Fruit fly (Drosophila melanogaster) whole organism, embryonic: ENCODE data around the gene CG5196.
A peak's percentile ranks its signal among the peaks of the same experiment; 100 is the strongest.

ENCODE experiments used
- Abd-B ChIP-seq: fragments of 200-800 bp; sonication (Bioruptor generic); optimal IDR thresholded peaks from 2 replicates; lab custom pipeline; 2018; ENCODE audit warnings: missing biosample characterization, mild to moderate bottlenecking, missing genetic modification characterization, moderate library complexity
- CG10267 ChIP-seq: fragments of 200-800 bp; sonication (Bioruptor generic); optimal IDR thresholded peaks from 2 replicates; lab custom pipeline; 2018; ENCODE audit warnings: missing biosample characterization, mild to moderate bottlenecking, missing genetic modification characterization, moderate library complexity
- CG10565 ChIP-seq: fragments of 200-800 bp; sonication (Bioruptor generic); optimal IDR thresholded peaks from 3 replicates; lab custom pipeline; 2016; ENCODE audit warnings: missing biosample characterization, mild to moderate bottlenecking, missing genetic modification characterization
- CG10979 ChIP-seq: fragments of 200-800 bp; sonication (Bioruptor generic); optimal IDR thresholded peaks from 2 replicates; lab custom pipeline; 2018; ENCODE audit warnings: missing biosample characterization, mild to moderate bottlenecking, missing genetic modification characterization, moderate library complexity
- CG12071 ChIP-seq: fragments of 200-800 bp; sonication (Bioruptor generic); optimal IDR thresholded peaks from 3 replicates; lab custom pipeline; 2018; ENCODE audit warnings: missing biosample characterization, mild to moderate bottlenecking, missing genetic modification characterization
- CG12769 ChIP-seq: fragments of 200-800 bp; sonication (Bioruptor generic); optimal IDR thresholded peaks from 2 replicates; lab custom pipeline; 2019; ENCODE audit warnings: missing biosample characterization, mild to moderate bottlenecking, missing genetic modification characterization, moderate library complexity
- CG13775 ChIP-seq: fragments of 200-800 bp; sonication (Bioruptor generic); optimal IDR thresholded peaks from 3 replicates; lab custom pipeline; 2017; ENCODE audit warnings: missing biosample characterization, mild to moderate bottlenecking, missing genetic modification characterization
- CG15269 ChIP-seq: fragments of 200-800 bp; sonication (Bioruptor generic); optimal IDR thresholded peaks from 2 replicates; lab custom pipeline; 2018; ENCODE audit warnings: missing biosample characterization, mild to moderate bottlenecking, missing genetic modification characterization, moderate library complexity
- CG17612 ChIP-seq: fragments of 200-800 bp; sonication (Bioruptor generic); IDR thresholded peaks from 2 replicates; pipeline ENCODE4 v1.3.6; 2022; ENCODE audit warnings: missing biosample characterization, missing genetic modification characterization
- CG17829 ChIP-seq: fragments of 200-800 bp; optimal IDR thresholded peaks from 2 replicates; lab custom pipeline; 2019; ENCODE audit warnings: missing biosample characterization, mild to moderate bottlenecking, missing genetic modification characterization, moderate library complexity
- CG1792 ChIP-seq: fragments of 200-800 bp; sonication (Bioruptor generic); optimal IDR thresholded peaks from 2 replicates; lab custom pipeline; 2016; ENCODE audit warnings: missing biosample characterization, missing genetic modification characterization
- CG1832 ChIP-seq: fragments of 200-800 bp; sonication (Bioruptor generic); optimal IDR thresholded peaks from 2 replicates; lab custom pipeline; 2017; ENCODE audit warnings: missing biosample characterization, mild to moderate bottlenecking, missing genetic modification characterization, inconsistent platforms
- CG2202 ChIP-seq: fragments of 200-800 bp; sonication (Bioruptor generic); optimal IDR thresholded peaks from 2 replicates; lab custom pipeline; 2018; ENCODE audit warnings: missing biosample characterization, mild to moderate bottlenecking, missing genetic modification characterization
- CG31388 ChIP-seq: fragments of 200-800 bp; sonication (Bioruptor generic); optimal IDR thresholded peaks from 2 replicates; lab custom pipeline; 2016; ENCODE audit warnings: missing biosample characterization, missing genetic modification characterization
- CG5245 ChIP-seq: fragments of 200-800 bp; sonication (Bioruptor generic); optimal IDR thresholded peaks from 3 replicates; lab custom pipeline; 2016; ENCODE audit warnings: missing biosample characterization, missing genetic modification characterization
- CG5953 ChIP-seq: fragments of 200-800 bp; sonication (Bioruptor generic); IDR thresholded peaks from 2 replicates; pipeline ENCODE4 v1.3.6; 2022; ENCODE audit warnings: missing biosample characterization, missing genetic modification characterization
- CG6175 ChIP-seq: fragments of 200-800 bp; sonication (Bioruptor generic); IDR thresholded peaks from 3 replicates; pipeline ENCODE4 v1.3.6; 2022; ENCODE audit warnings: missing biosample characterization, missing genetic modification characterization
- CG6791 ChIP-seq: fragments of 200-800 bp; sonication (Bioruptor generic); IDR thresholded peaks from 3 replicates; pipeline ENCODE4 v1.3.6; 2022; ENCODE audit warnings: missing biosample characterization, missing genetic modification characterization; ENCODE audit not compliant: partially characterized antibody
- CG7786 ChIP-seq: fragments of 200-800 bp; sonication (Bioruptor generic); optimal IDR thresholded peaks from 2 replicates; lab custom pipeline; 2016; ENCODE audit warnings: missing biosample characterization, missing genetic modification characterization
- CG8290 ChIP-seq, 3 experiments: fragments of 200-800 bp; sonication (Bioruptor generic); optimal IDR thresholded peaks; 2 replicates each; lab custom pipeline; 2016 to 2019; ENCODE audit warnings: missing biosample characterization in 3 of 3, missing genetic modification characterization in 3 of 3, mild to moderate bottlenecking in 2 of 3, moderate library complexity in 1 of 3
- D19B ChIP-seq: fragments of 200-800 bp; sonication (Bioruptor generic); optimal IDR thresholded peaks from 2 replicates; lab custom pipeline; 2017; ENCODE audit warnings: missing biosample characterization, mild to moderate bottlenecking, missing genetic modification characterization
- Dip3 ChIP-seq: fragments of 200-800 bp; sonication (Bioruptor generic); optimal IDR thresholded peaks from 3 replicates; lab custom pipeline; 2016; ENCODE audit warnings: missing biosample characterization, missing genetic modification characterization
- Gsc ChIP-seq: fragments of 200-800 bp; sonication (Bioruptor generic); IDR thresholded peaks from 2 replicates; pipeline ENCODE4 v1.3.6; 2022; ENCODE audit warnings: missing biosample characterization, missing genetic modification characterization
- H15 ChIP-seq: fragments of 200-800 bp; sonication (Bioruptor generic); IDR thresholded peaks from 3 replicates; pipeline ENCODE4 v1.3.6; 2022; ENCODE audit warnings: missing biosample characterization, missing genetic modification characterization
- Hsf ChIP-seq: fragments of 200-800 bp; sonication (Bioruptor generic); optimal IDR thresholded peaks from 3 replicates; lab custom pipeline; 2016; ENCODE audit warnings: missing biosample characterization, missing genetic modification characterization
- Myb ChIP-seq: fragments of 200-800 bp; sonication (Bioruptor generic); optimal IDR thresholded peaks from 2 replicates; lab custom pipeline; 2016; ENCODE audit warnings: missing biosample characterization, missing genetic modification characterization
- Poxn ChIP-seq: fragments of 200-800 bp; sonication (Bioruptor generic); IDR thresholded peaks from 2 replicates; pipeline ENCODE4 v1.3.6; 2022; ENCODE audit warnings: missing biosample characterization, missing genetic modification characterization
- Sin3A ChIP-seq: fragments of >200 bp; optimal IDR thresholded peaks from 2 replicates; lab custom pipeline; 2018
- Six4 ChIP-seq: fragments of 200-800 bp; sonication (Bioruptor generic); optimal IDR thresholded peaks from 2 replicates; lab custom pipeline; 2016; ENCODE audit warnings: missing biosample characterization, missing genetic modification characterization
- TFAM ChIP-seq: fragments of 200-800 bp; sonication (Bioruptor generic); optimal IDR thresholded peaks from 2 replicates; lab custom pipeline; 2017; ENCODE audit warnings: missing biosample characterization, missing genetic modification characterization, inconsistent platforms
- abd-A ChIP-seq: fragments of 200-800 bp; sonication (Bioruptor generic); optimal IDR thresholded peaks from 3 replicates; lab custom pipeline; 2019; ENCODE audit warnings: missing biosample characterization, mild to moderate bottlenecking, missing genetic modification characterization, moderate library complexity
- al ChIP-seq: fragments of 200-800 bp; sonication (Bioruptor generic); IDR thresholded peaks from 2 replicates; pipeline ENCODE4 v1.3.6; 2022; ENCODE audit warnings: missing biosample characterization, missing genetic modification characterization
- bsh ChIP-seq, 2 experiments: fragments of 200-800 bp; sonication (Bioruptor generic); optimal IDR thresholded peaks; 2 replicates each; lab custom pipeline; 2017 to 2018; ENCODE audit warnings: mild to moderate bottlenecking in 2 of 2, missing biosample characterization in 2 of 2, missing genetic modification characterization in 2 of 2, moderate library complexity in 1 of 2
- ci ChIP-seq: fragments of 200-800 bp; sonication (Bioruptor generic); IDR thresholded peaks from 3 replicates; pipeline ENCODE4 v1.3.6; 2022; ENCODE audit warnings: missing biosample characterization, missing genetic modification characterization
- crol ChIP-seq: fragments of 200-800 bp; sonication (Bioruptor generic); IDR thresholded peaks from 2 replicates; pipeline ENCODE4 v1.3.6; 2022; ENCODE audit warnings: missing biosample characterization, missing genetic modification characterization
- fd3F ChIP-seq: fragments of 200-800 bp; sonication (Bioruptor generic); optimal IDR thresholded peaks from 2 replicates; lab custom pipeline; 2018; ENCODE audit warnings: missing biosample characterization, mild to moderate bottlenecking, missing genetic modification characterization, moderate library complexity
- hbn ChIP-seq: fragments of 200-800 bp; sonication (Bioruptor generic); IDR thresholded peaks from 2 replicates; pipeline ENCODE4 v1.3.6; 2022; ENCODE audit warnings: missing biosample characterization, missing genetic modification characterization; ENCODE audit not compliant: partially characterized antibody
- jigr1 ChIP-seq: fragments of 200-800 bp; sonication (Bioruptor generic); IDR thresholded peaks from 3 replicates; pipeline ENCODE4 v1.3.6; 2022; ENCODE audit warnings: missing biosample characterization, missing genetic modification characterization
- klu ChIP-seq: fragments of 200-800 bp; sonication (Bioruptor generic); IDR thresholded peaks from 2 replicates; pipeline ENCODE4 v1.3.6; 2022; ENCODE audit warnings: missing biosample characterization, missing genetic modification characterization
- kni ChIP-seq: fragments of 200-800 bp; sonication (Bioruptor generic); optimal IDR thresholded peaks from 3 replicates; lab custom pipeline; 2017; ENCODE audit warnings: mild to moderate bottlenecking, missing biosample characterization, missing genetic modification reagents, missing genetic modification characterization
- lab ChIP-seq: fragments of 200-800 bp; sonication (Bioruptor generic); optimal IDR thresholded peaks from 3 replicates; lab custom pipeline; 2017; ENCODE audit warnings: missing biosample characterization, missing genetic modification characterization, mild to moderate bottlenecking, moderate library complexity, missing genetic modification reagents
- lov ChIP-seq, 2 experiments: fragments of 200-800 bp in 1 of 2; fragments of >200 bp in 1 of 2; sonication (Bioruptor generic) in 1 of 2; IDR thresholded peaks in 1 of 2; optimal IDR thresholded peaks in 1 of 2; 2 replicates in 1 of 2; 3 replicates in 1 of 2; pipeline versions ENCODE4 v1.3.6 to Lab custom; 2017 to 2022; ENCODE audit warnings: missing biosample characterization in 1 of 2, missing genetic modification characterization in 1 of 2
- odd ChIP-seq: fragments of 200-800 bp; sonication (Bioruptor generic); optimal IDR thresholded peaks from 2 replicates; lab custom pipeline; 2017; ENCODE audit warnings: missing biosample characterization, mild to moderate bottlenecking, missing genetic modification characterization
- p53 ChIP-seq: fragments of 200-800 bp; sonication (Bioruptor generic); optimal IDR thresholded peaks from 2 replicates; lab custom pipeline; 2016; ENCODE audit warnings: missing biosample characterization, missing genetic modification characterization
- pfk ChIP-seq: fragments of 200-800 bp; sonication (Bioruptor generic); optimal IDR thresholded peaks from 2 replicates; lab custom pipeline; 2018; ENCODE audit warnings: missing biosample characterization, mild to moderate bottlenecking, missing genetic modification characterization, moderate library complexity
- slou ChIP-seq: fragments of 200-800 bp; sonication (Bioruptor generic); optimal IDR thresholded peaks from 3 replicates; lab custom pipeline; 2016; ENCODE audit warnings: missing biosample characterization, missing genetic modification characterization
- trh ChIP-seq: fragments of 200-800 bp; sonication (Bioruptor generic); optimal IDR thresholded peaks from 2 replicates; lab custom pipeline; 2016; ENCODE audit warnings: missing biosample characterization, missing genetic modification characterization
- wor ChIP-seq: fragments of 200-800 bp; sonication (Bioruptor generic); IDR thresholded peaks from 2 replicates; pipeline ENCODE4 v1.3.6; 2022; ENCODE audit warnings: missing biosample characterization, missing genetic modification characterization

The CG5196 gene

dm6 chr3R:12406235-12407196 lies 1.6 kb upstream of the CG5196 start, which contains the start of gene CG5167 (continued):
- TF ChIP-seq abd-A = no peak
- no peak for TF ChIP-seq slou (GFP tag; lab: Kevin White, UChicago)
- TF ChIP-seq CG13775 (GFP tag; lab: Kevin White, UChicago) = no peak
- peak; percentile 7 for TF ChIP-seq CG2202 (tag; lab: Kevin White, UChicago)
- TF ChIP-seq CG10267 (tag; lab: Kevin White, UChicago) = peak; percentile 64
- peak; percentile 28 to 82 for TF ChIP-seq bsh (GFP tag; optimal IDR thresholded peaks at IDR 0.05; lab: Kevin White, UChicago)
- no peak for TF ChIP-seq CG12071 (GFP tag; lab: Kevin White, UChicago)
- TF ChIP-seq Sin3A = no peak
- no peak for TF ChIP-seq klu
- no peak for TF ChIP-seq crol (GFP tag; lab: Robert Waterston, UW)
- 0 out of 2 replicates have a peak, but pooled peaks have one; percentile 17 for TF ChIP-seq hbn (GFP tag; lab: Robert Waterston, UW)
- TF ChIP-seq CG5245 (GFP tag; lab: Kevin White, UChicago) = no peak
- peak; percentile 43; the same call in 1 of the 3 replicates for TF ChIP-seq ci
- TF ChIP-seq CG5953 (GFP tag; lab: Robert Waterston, UW) = no peak
- peak; percentile 3 for TF ChIP-seq fd3F (GFP tag; lab: Kevin White, UChicago)
- no peak for TF ChIP-seq wor (GFP tag; lab: Robert Waterston, UW)
- TF ChIP-seq Gsc (GFP tag; lab: Robert Waterston, UW) = no peak
- TF ChIP-seq p53 = no peak
- TF ChIP-seq Poxn (GFP tag; lab: Robert Waterston, UW) = no peak
- TF ChIP-seq al (GFP tag; lab: Robert Waterston, UW) = no peak
- no peak for TF ChIP-seq Hsf (GFP tag; lab: Kevin White, UChicago)
- no peak for TF ChIP-seq TFAM (GFP tag; lab: Kevin White, UChicago)
- peak; percentile 54 for TF ChIP-seq lab (GFP tag; lab: Kevin White, UChicago)
- TF ChIP-seq Dip3 (GFP tag; lab: Kevin White, UChicago) = peak; percentile 7
- no peak for TF ChIP-seq Six4 (GFP tag; lab: Kevin White, UChicago)
- TF ChIP-seq D19B (GFP tag; lab: Kevin White, UChicago) = peak; percentile 21
- peak; percentile 3 for TF ChIP-seq odd
- TF ChIP-seq Myb (GFP tag; lab: Kevin White, UChicago) = peak; percentile 9
- no peak for TF ChIP-seq lov (optimal IDR thresholded peaks at IDR 0.05; lab: Kevin White, UChicago)
- TF ChIP-seq lov (GFP tag; IDR thresholded peaks at IDR 0.05; lab: Robert Waterston, UW) = no peak
- TF ChIP-seq H15 (GFP tag; lab: Robert Waterston, UW) = no peak
- no peak for TF ChIP-seq CG31388 (GFP tag; lab: Kevin White, UChicago)
- TF ChIP-seq jigr1 (GFP tag; lab: Robert Waterston, UW) = no peak
- no peak for TF ChIP-seq Abd-B (GFP tag; lab: Kevin White, UChicago)
- no peak for TF ChIP-seq CG7786 (GFP tag; lab: Kevin White, UChicago)
- no peak for TF ChIP-seq CG1792 (GFP tag; lab: Kevin White, UChicago)
- TF ChIP-seq trh (GFP tag; lab: Kevin White, UChicago) = no peak
- no peak for TF ChIP-seq CG6791
- peak; percentile 54 for TF ChIP-seq CG17829
- TF ChIP-seq CG12769 (tag; lab: Kevin White, UChicago) = no peak
- peak; percentile 61 for TF ChIP-seq CG8290 (GFP tag; optimal IDR thresholded peaks at IDR 0.05; lab: Kevin White, UChicago)
- peak in 1 of 2 experiments; percentile 29 for TF ChIP-seq CG8290 (tag; optimal IDR thresholded peaks at IDR 0.05; lab: Kevin White, UChicago)
- TF ChIP-seq CG1832 (GFP tag; lab: Kevin White, UChicago) = no peak
- no peak for TF ChIP-seq CG17612 (GFP tag; lab: Robert Waterston, UW)
- TF ChIP-seq CG6175 = no peak
- TF ChIP-seq CG10979 (tag; lab: Kevin White, UChicago) = peak; percentile 61
- TF ChIP-seq pfk = no peak
- TF ChIP-seq CG15269 = peak; percentile 47
- no peak for TF ChIP-seq CG10565
- no peak for TF ChIP-seq kni (GFP tag; lab: Kevin White, UChicago)
